Worm (Caenorhabditis elegans) whole organism, young adult: ENCODE data around the gene Y69A2AR.47.
A peak's percentile ranks its signal among the peaks of the same experiment; 100 is the strongest.

Source experiments
- B0019.2 ChIP-seq: fragments of 200-800 bp; sonication (Bioruptor generic); conservative IDR thresholded peaks from 2 replicates; pipeline ENCODE4 v1.3.6; 2022; ENCODE audit warnings: missing genetic modification reagents, missing genetic modification characterization, missing compliant biosample characterization
- B0035.1 ChIP-seq: sonication (generic microtip); optimal IDR thresholded peaks from 2 replicates; lab custom pipeline; 2016; ENCODE audit warnings: missing genetic modification characterization, mild to moderate bottlenecking, missing compliant biosample characterization, missing genotype, missing genetic modification reagents
- B0261.1 ChIP-seq: sonication (generic microtip); optimal IDR thresholded peaks from 2 replicates; lab custom pipeline; 2016; ENCODE audit warnings: mild to moderate bottlenecking, missing genetic modification characterization, moderate library complexity, missing compliant biosample characterization
- C17E4.6 ChIP-seq: fragments of 200-800 bp; sonication (Bioruptor generic); IDR thresholded peaks from 2 replicates; pipeline ENCODE4 v1.3.6; 2022; ENCODE audit warnings: missing genetic modification reagents, missing genetic modification characterization, missing compliant biosample characterization
- F23B12.7 ChIP-seq: sonication (generic microtip); optimal IDR thresholded peaks from 2 replicates; lab custom pipeline; 2017; ENCODE audit warnings: missing genetic modification characterization, mild to moderate bottlenecking, missing compliant biosample characterization, antibody characterized with exemption, moderate library complexity; ENCODE audit not compliant: insufficient read depth
- F57C9.4 ChIP-seq: sonication (generic microtip); optimal IDR thresholded peaks from 2 replicates; lab custom pipeline; 2017; ENCODE audit warnings: mild to moderate bottlenecking, missing genetic modification characterization, missing compliant biosample characterization
- Y53F4B.3 ChIP-seq: fragments of 200-800 bp; sonication (Bioruptor generic); IDR thresholded peaks from 2 replicates; pipeline ENCODE4 v1.3.6; 2022; ENCODE audit warnings: missing genetic modification reagents, missing genetic modification characterization, missing compliant biosample characterization
- athp-1 ChIP-seq: sonication (generic microtip); optimal IDR thresholded peaks from 2 replicates; lab custom pipeline; 2017; ENCODE audit warnings: mild to moderate bottlenecking, missing genetic modification characterization, missing compliant biosample characterization
- attf-6 ChIP-seq: fragments of 200-800 bp; sonication (Bioruptor generic); IDR thresholded peaks from 2 replicates; pipeline ENCODE4 v1.3.6; 2022; ENCODE audit warnings: missing genetic modification reagents, missing genetic modification characterization, missing compliant biosample characterization
- ccch-3 ChIP-seq: fragments of 200-800 bp; sonication (Bioruptor generic); optimal IDR thresholded peaks from 2 replicates; lab custom pipeline; 2018; ENCODE audit warnings: mild to moderate bottlenecking, missing genetic modification characterization, missing compliant biosample characterization
- chd-7 ChIP-seq: sonication (generic microtip); optimal IDR thresholded peaks from 2 replicates; lab custom pipeline; 2016; ENCODE audit warnings: mild to moderate bottlenecking, missing genetic modification characterization, moderate library complexity, missing compliant biosample characterization
- die-1 ChIP-seq: sonication (generic microtip); optimal IDR thresholded peaks from 2 replicates; lab custom pipeline; 2016; ENCODE audit warnings: missing genotype, mild to moderate bottlenecking, missing genetic modification characterization, missing compliant biosample characterization
- dpl-1 ChIP-seq: fragments of 150-350 bp; optimal IDR thresholded peaks from 2 replicates; lab custom pipeline; 2014; ENCODE audit warnings: missing biosample characterization, missing genetic modification reagents, missing genetic modification characterization
- egl-44 ChIP-seq: fragments of 200-800 bp; sonication (Bioruptor generic); IDR thresholded peaks from 2 replicates; pipeline ENCODE4 v1.3.6; 2022; ENCODE audit warnings: missing genetic modification reagents, missing genetic modification characterization, missing compliant biosample characterization
- egrh-3 ChIP-seq: fragments of 200-800 bp; sonication (Bioruptor generic); IDR thresholded peaks from 2 replicates; pipeline ENCODE4 v1.3.6; 2022; ENCODE audit warnings: missing genetic modification reagents, missing genetic modification characterization, missing compliant biosample characterization
- ets-4 ChIP-seq: fragments of 200-800 bp; sonication (Bioruptor generic); optimal IDR thresholded peaks from 2 replicates; lab custom pipeline; 2018; ENCODE audit warnings: mild to moderate bottlenecking, missing genetic modification characterization, missing compliant biosample characterization
- him-1 ChIP-seq: sonication (generic microtip); optimal IDR thresholded peaks from 2 replicates; lab custom pipeline; 2016; ENCODE audit warnings: missing genotype, missing genetic modification reagents, missing genetic modification characterization, missing compliant biosample characterization
- hmg-1.2 ChIP-seq: fragments of 200-800 bp; sonication (Bioruptor generic); IDR thresholded peaks from 2 replicates; pipeline ENCODE4 v1.3.6; 2022; ENCODE audit warnings: missing genetic modification reagents, missing genetic modification characterization, missing compliant biosample characterization
- let-607 ChIP-seq, 2 experiments: fragments of 200-800 bp in 1 of 2; sonication (Bioruptor generic) in 1 of 2; sonication (generic microtip) in 1 of 2; optimal IDR thresholded peaks; 2 replicates each; lab custom pipeline; 2016 to 2018; ENCODE audit warnings: mild to moderate bottlenecking in 2 of 2, missing compliant biosample characterization in 2 of 2, missing genetic modification characterization in 2 of 2, moderate library complexity in 2 of 2, missing genotype in 1 of 2
- lir-1 ChIP-seq: fragments of 200-800 bp; sonication (Bioruptor generic); conservative IDR thresholded peaks from 2 replicates; pipeline ENCODE4 v1.3.6; 2022; ENCODE audit warnings: missing genetic modification reagents, missing genetic modification characterization, missing compliant biosample characterization
- lsy-27 ChIP-seq: sonication (generic microtip); optimal IDR thresholded peaks from 2 replicates; lab custom pipeline; 2017; ENCODE audit warnings: missing genetic modification characterization, mild to moderate bottlenecking, missing compliant biosample characterization, antibody characterized with exemption, missing genotype, borderline replicate concordance; ENCODE audit not compliant: insufficient read depth
- madf-10 ChIP-seq: sonication (generic microtip); optimal IDR thresholded peaks from 2 replicates; lab custom pipeline; 2016; ENCODE audit warnings: mild to moderate bottlenecking, missing genetic modification characterization, missing compliant biosample characterization
- madf-8 ChIP-seq: fragments of 200-800 bp; sonication (Bioruptor generic); conservative IDR thresholded peaks from 2 replicates; pipeline ENCODE4 v1.3.6; 2022; ENCODE audit warnings: missing genetic modification reagents, missing genetic modification characterization, missing compliant biosample characterization
- mcd-1 ChIP-seq: fragments of 200-800 bp; sonication (Bioruptor generic); IDR thresholded peaks from 2 replicates; pipeline ENCODE4 v1.3.6; 2022; ENCODE audit warnings: missing genetic modification reagents, missing genetic modification characterization, missing compliant biosample characterization
- nfya-2 ChIP-seq: fragments of 200-800 bp; sonication (Bioruptor generic); IDR thresholded peaks from 2 replicates; pipeline ENCODE4 v1.3.6; 2022; ENCODE audit warnings: missing genetic modification reagents, missing genetic modification characterization, missing compliant biosample characterization
- nhr-120 ChIP-seq: fragments of 200-800 bp; sonication (Bioruptor generic); IDR thresholded peaks from 2 replicates; pipeline ENCODE4 v1.3.6; 2022; ENCODE audit warnings: missing genetic modification characterization, missing compliant biosample characterization
- nhr-80 ChIP-seq: sonication (generic microtip); optimal IDR thresholded peaks from 2 replicates; lab custom pipeline; 2016; ENCODE audit warnings: missing genetic modification characterization, missing compliant biosample characterization
- pbrm-1 ChIP-seq: fragments of 200-800 bp; sonication (Bioruptor generic); IDR thresholded peaks from 2 replicates; pipeline ENCODE4 v1.3.6; 2022; ENCODE audit warnings: missing genetic modification reagents, missing genetic modification characterization, missing compliant biosample characterization
- snpc-1.1 ChIP-seq: sonication (generic microtip); optimal IDR thresholded peaks from 2 replicates; lab custom pipeline; 2017; ENCODE audit warnings: missing genetic modification characterization, mild to moderate bottlenecking, missing compliant biosample characterization, antibody characterized with exemption, moderate library complexity, missing genotype, missing genetic modification reagents; ENCODE audit not compliant: insufficient read depth
- tlf-1 ChIP-seq: fragments of 200-800 bp; sonication (Bioruptor generic); optimal IDR thresholded peaks from 2 replicates; lab custom pipeline; 2018; ENCODE audit warnings: mild to moderate bottlenecking, missing genetic modification characterization, missing compliant biosample characterization
- unc-130 ChIP-seq: sonication (generic microtip); optimal IDR thresholded peaks from 2 replicates; lab custom pipeline; 2016; ENCODE audit warnings: missing genetic modification reagents, missing genetic modification characterization, missing compliant biosample characterization
- zfh-2 ChIP-seq: fragments of 200-800 bp; sonication (Bioruptor generic); conservative IDR thresholded peaks from 2 replicates; pipeline ENCODE4 v1.3.6; 2022; ENCODE audit warnings: missing genetic modification reagents, missing genetic modification characterization, missing compliant biosample characterization
- zim-3 ChIP-seq: sonication (generic microtip); optimal IDR thresholded peaks from 2 replicates; lab custom pipeline; 2017; ENCODE audit warnings: mild to moderate bottlenecking, missing genetic modification characterization, moderate library complexity, missing compliant biosample characterization
- ztf-18 ChIP-seq: sonication (generic microtip); optimal IDR thresholded peaks from 2 replicates; lab custom pipeline; 2016; ENCODE audit warnings: missing genotype, mild to moderate bottlenecking, missing genetic modification characterization, missing compliant biosample characterization
- ztf-25 ChIP-seq: fragments of 200-800 bp; sonication (Bioruptor generic); IDR thresholded peaks from 2 replicates; pipeline ENCODE4 v1.3.6; 2022; ENCODE audit warnings: missing genetic modification reagents, missing genetic modification characterization, missing compliant biosample characterization

The Y69A2AR.47 gene

ce11 chrIV:2551838-2552237 lies 45.7 kb upstream of the Y69A2AR.47 start:
- no peak for TF ChIP-seq attf-6 (GFP tag; lab: Robert Waterston, UW)
- peak; percentile 59; the same call in 1 of the 2 replicates for TF ChIP-seq egrh-3 (GFP tag; lab: Robert Waterston, UW)
- TF ChIP-seq, all 124 proteins: peak for 1

- TF ChIP-seq unc-130 (GFP tag; lab: Kevin White, UChicago) (no peak), ccch-3 (GFP tag; lab: Kevin White, UChicago) (no peak), lsy-27 (no peak), madf-8 (GFP tag; lab: Robert Waterston, UW) (no peak), hmg-1.2 (GFP tag; lab: Robert Waterston, UW) (no peak), C17E4.6 (GFP tag; lab: Robert Waterston, UW) (no peak), F23B12.7 (tag; lab: Kevin White, UChicago) (no peak), egl-44 (GFP tag; lab: Robert Waterston, UW) (no peak), ets-4 (GFP tag; lab: Kevin White, UChicago) (no peak), nfya-2 (GFP tag; lab: Robert Waterston, UW) (no peak), B0035.1 (tag; lab: Kevin White, UChicago) (no peak)
- TF ChIP-seq, all 124 proteins: peak for 0
Measured at ce11 chrIV:2552276-2552675, 45.2 kb upstream of the Y69A2AR.47 start.

ce11 chrIV:2552855-2553254 lies 44.7 kb upstream of the Y69A2AR.47 start:
- TF ChIP-seq nhr-80 (tag; lab: Kevin White, UChicago): no peak
- TF ChIP-seq tlf-1: no peak
- no peak for TF ChIP-seq B0019.2
- peak; percentile 16; the same call in 1 of the 2 replicates for TF ChIP-seq egrh-3 (GFP tag; lab: Robert Waterston, UW)
- no peak for TF ChIP-seq zim-3 (tag; lab: Kevin White, UChicago)
- no peak for TF ChIP-seq mcd-1 (GFP tag; lab: Robert Waterston, UW)
- peak; percentile 80 for TF ChIP-seq zfh-2 (GFP tag; lab: Robert Waterston, UW)

- no peak for TF ChIP-seq pbrm-1 (GFP tag; lab: Robert Waterston, UW)
- TF ChIP-seq B0261.1: no peak
- no peak for TF ChIP-seq die-1 (tag; lab: Kevin White, UChicago)
- TF ChIP-seq hmg-1.2 (GFP tag; lab: Robert Waterston, UW): no peak
- TF ChIP-seq chd-7 (tag; lab: Kevin White, UChicago): no peak
- TF ChIP-seq lsy-27: no peak
- TF ChIP-seq athp-1 (tag; lab: Kevin White, UChicago): no peak
- no peak for TF ChIP-seq madf-8 (GFP tag; lab: Robert Waterston, UW)
- TF ChIP-seq ztf-25 (GFP tag; lab: Robert Waterston, UW): no peak
- no peak for TF ChIP-seq dpl-1 (GFP tag; lab: Kevin White, UChicago)
- TF ChIP-seq tlf-1: no peak
- no peak for TF ChIP-seq snpc-1.1 (tag; lab: Kevin White, UChicago)
- no peak for TF ChIP-seq Y53F4B.3
- no peak for TF ChIP-seq let-607 (tag; optimal IDR thresholded peaks at IDR 0.05; lab: Kevin White, UChicago)
Measured at ce11 chrIV:2556211-2556610, 41.3 kb upstream of the Y69A2AR.47 start.

ce11 chrIV:2561358-2561757 lies 36.2 kb upstream of the Y69A2AR.47 start, which contains the start of gene Y69A2AR.46:
Gene Y69A2AR.46 (plus strand): TSS chrIV:2561658.
- TF ChIP-seq him-1 (no peak), lir-1 (GFP tag; lab: Robert Waterston, UW) (no peak), F57C9.4 (tag; lab: Kevin White, UChicago) (no peak), nhr-120 (GFP tag; lab: Robert Waterston, UW) (no peak), mcd-1 (GFP tag; lab: Robert Waterston, UW) (no peak), ztf-18 (tag; lab: Kevin White, UChicago) (no peak), zim-3 (tag; lab: Kevin White, UChicago) (no peak), madf-10 (tag; lab: Kevin White, UChicago) (no peak)
